Fruit fly (Drosophila melanogaster) whole organism, pupa: ENCODE measurements around the gene hh.

ENCODE experiments used
- CG15710 ChIP-seq: fragments of 200-800 bp; sonication (Bioruptor generic); optimal IDR thresholded peaks from 2 replicates; lab custom pipeline; 2018; ENCODE audit warnings: missing biosample characterization, mild to moderate bottlenecking, missing genetic modification characterization, moderate library complexity
- rn ChIP-seq: fragments of 200-800 bp; sonication (Bioruptor generic); IDR thresholded peaks from 2 replicates; pipeline ENCODE4 v1.3.6; 2022; ENCODE audit warnings: missing biosample characterization, missing genetic modification characterization

DNA sequence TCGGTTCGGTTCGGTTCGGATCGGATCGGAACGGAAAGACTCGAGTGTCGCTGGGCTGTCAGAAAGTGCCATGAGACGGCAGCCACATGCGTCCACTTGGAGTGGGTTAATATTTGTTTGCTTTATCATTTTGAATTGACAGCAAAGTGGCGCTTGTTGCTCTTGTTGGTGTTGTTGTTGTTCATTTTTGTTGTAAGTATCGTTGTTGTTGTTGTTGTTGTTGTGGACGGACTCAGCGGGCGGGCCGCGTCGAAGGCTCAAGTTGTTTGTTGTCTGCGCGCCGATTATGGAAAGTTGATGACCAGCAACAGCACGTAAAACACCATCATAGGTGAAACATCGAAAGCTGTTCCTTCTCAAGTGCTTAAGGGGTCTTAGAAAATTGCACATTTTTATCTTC is 5.4 kb upstream of the hh start:
- TF ChIP-seq CG15710 (no peak), rn (GFP tag; lab: Robert Waterston, UW) (no peak)
